Fruit fly (Drosophila melanogaster) whole organism, embryonic: ENCODE data around the gene Dora.

Source experiments
- BEAF-32 ChIP-seq: fragments of 200-800 bp; sonication (Bioruptor generic); optimal IDR thresholded peaks from 3 replicates; lab custom pipeline; 2017; ENCODE audit warnings: missing biosample characterization, missing genetic modification characterization, mild to moderate bottlenecking, moderate library complexity, missing genetic modification reagents
- CG10267 ChIP-seq: fragments of 200-800 bp; sonication (Bioruptor generic); optimal IDR thresholded peaks from 2 replicates; lab custom pipeline; 2018; ENCODE audit warnings: missing biosample characterization, mild to moderate bottlenecking, missing genetic modification characterization, moderate library complexity
- CG11085 ChIP-seq: fragments of 200-800 bp; sonication (Bioruptor generic); IDR thresholded peaks from 2 replicates; pipeline ENCODE4 v1.3.6; 2022; ENCODE audit warnings: missing biosample characterization, missing genetic modification characterization
- CG11093 ChIP-seq: fragments of 200-800 bp; sonication (Bioruptor generic); IDR thresholded peaks from 3 replicates; pipeline ENCODE4 v1.3.6; 2022; ENCODE audit warnings: missing biosample characterization, missing genetic modification characterization
- CG12219 ChIP-seq: fragments of 200-800 bp; sonication (Bioruptor generic); optimal IDR thresholded peaks from 3 replicates; lab custom pipeline; 2018; ENCODE audit warnings: missing biosample characterization, mild to moderate bottlenecking, missing genetic modification characterization
- CG12769 ChIP-seq: fragments of 200-800 bp; sonication (Bioruptor generic); optimal IDR thresholded peaks from 2 replicates; lab custom pipeline; 2019; ENCODE audit warnings: missing biosample characterization, mild to moderate bottlenecking, missing genetic modification characterization, moderate library complexity
- CG14441 ChIP-seq: fragments of 200-800 bp; sonication (Bioruptor generic); IDR thresholded peaks from 2 replicates; pipeline ENCODE4 v1.3.6; 2022; ENCODE audit warnings: missing biosample characterization, missing genetic modification characterization
- CG15479 ChIP-seq: fragments of 200-800 bp; sonication (Bioruptor generic); optimal IDR thresholded peaks from 3 replicates; lab custom pipeline; 2019; ENCODE audit warnings: missing biosample characterization, mild to moderate bottlenecking, missing genetic modification characterization, moderate library complexity
- CG15601 ChIP-seq: fragments of 200-800 bp; sonication (Bioruptor generic); optimal IDR thresholded peaks from 3 replicates; lab custom pipeline; 2019; ENCODE audit warnings: missing biosample characterization, mild to moderate bottlenecking, missing genetic modification characterization, moderate library complexity
- CG15696 ChIP-seq: fragments of 200-800 bp; sonication (Bioruptor generic); optimal IDR thresholded peaks from 2 replicates; lab custom pipeline; 2019; ENCODE audit warnings: missing biosample characterization, mild to moderate bottlenecking, missing genetic modification characterization, moderate library complexity
- CG2712 ChIP-seq: fragments of 200-800 bp; optimal IDR thresholded peaks from 3 replicates; lab custom pipeline; 2019; ENCODE audit warnings: missing biosample characterization, mild to moderate bottlenecking, missing genetic modification characterization, moderate library complexity
- CG31388 ChIP-seq: fragments of 200-800 bp; sonication (Bioruptor generic); optimal IDR thresholded peaks from 2 replicates; lab custom pipeline; 2016; ENCODE audit warnings: missing biosample characterization, missing genetic modification characterization
- CG34376 ChIP-seq: fragments of 200-800 bp; sonication (Bioruptor generic); optimal IDR thresholded peaks from 2 replicates; lab custom pipeline; 2018; ENCODE audit warnings: missing biosample characterization, mild to moderate bottlenecking, missing genetic modification characterization
- CG6683 ChIP-seq: fragments of 200-800 bp; sonication (Bioruptor generic); optimal IDR thresholded peaks from 2 replicates; lab custom pipeline; 2017; ENCODE audit warnings: missing biosample characterization, mild to moderate bottlenecking, missing genetic modification characterization, missing genetic modification reagents
- CG6689 ChIP-seq: fragments of 200-800 bp; sonication (Bioruptor generic); IDR thresholded peaks from 2 replicates; pipeline ENCODE4 v1.3.6; 2022; ENCODE audit warnings: missing biosample characterization, missing genetic modification characterization
- CG7372 ChIP-seq: fragments of 200-800 bp; sonication (Bioruptor generic); IDR thresholded peaks from 2 replicates; pipeline ENCODE4 v1.3.6; 2022; ENCODE audit warnings: missing biosample characterization, missing genetic modification characterization
- CG9609 ChIP-seq: fragments of 200-800 bp; sonication (Bioruptor generic); optimal IDR thresholded peaks from 3 replicates; lab custom pipeline; 2016; ENCODE audit warnings: missing biosample characterization, missing genetic modification characterization
- CG9727 ChIP-seq: fragments of 200-800 bp; sonication (Bioruptor generic); optimal IDR thresholded peaks from 3 replicates; lab custom pipeline; 2017; ENCODE audit warnings: missing biosample characterization, mild to moderate bottlenecking, missing genetic modification characterization
- Chrac-16 ChIP-seq: fragments of 200-800 bp; sonication (Bioruptor generic); optimal IDR thresholded peaks from 3 replicates; lab custom pipeline; 2016; ENCODE audit warnings: missing biosample characterization, missing genetic modification characterization
- Dll ChIP-seq: fragments of 200-800 bp; sonication (Bioruptor generic); IDR thresholded peaks from 4 replicates; pipeline ENCODE4 v1.3.6; 2022; ENCODE audit warnings: missing biosample characterization, missing genetic modification characterization; ENCODE audit not compliant: partially characterized antibody
- GATAe ChIP-seq: fragments of 200-800 bp; sonication (Bioruptor generic); conservative IDR thresholded peaks from 2 replicates; pipeline ENCODE4 v1.3.6; 2022; ENCODE audit warnings: missing biosample characterization, missing genetic modification characterization
- Gug ChIP-seq: fragments of 200-800 bp; sonication (Bioruptor generic); IDR thresholded peaks from 4 replicates; pipeline ENCODE4 v1.3.6; 2022; ENCODE audit warnings: missing biosample characterization, missing genetic modification characterization
- HLH54F ChIP-seq: fragments of 200-800 bp; sonication (Bioruptor generic); optimal IDR thresholded peaks from 3 replicates; lab custom pipeline; 2016; ENCODE audit warnings: missing biosample characterization, missing genetic modification characterization
- Hey ChIP-seq: fragments of 200-800 bp; sonication (Bioruptor generic); optimal IDR thresholded peaks from 3 replicates; lab custom pipeline; 2018; ENCODE audit warnings: missing biosample characterization, mild to moderate bottlenecking, missing genetic modification characterization
- Hr3 ChIP-seq: fragments of 200-800 bp; sonication (Bioruptor generic); optimal IDR thresholded peaks from 3 replicates; lab custom pipeline; 2016; ENCODE audit warnings: missing biosample characterization, missing genetic modification characterization
- Lim3 ChIP-seq: fragments of 200-800 bp; sonication (Bioruptor generic); IDR thresholded peaks from 2 replicates; pipeline ENCODE4 v1.3.6; 2022; ENCODE audit warnings: missing biosample characterization, missing genetic modification characterization
- Med ChIP-seq: fragments of 200-800 bp; sonication (Bioruptor generic); peaks from one replicate; lab custom pipeline; 2016; ENCODE audit warnings: missing biosample characterization, missing genetic modification characterization, mild to moderate bottlenecking, inconsistent platforms, moderate library complexity
- NC2β ChIP-seq: fragments of 200-800 bp; sonication (Bioruptor generic); optimal IDR thresholded peaks from 2 replicates; lab custom pipeline; 2016; ENCODE audit warnings: missing biosample characterization, missing genetic modification characterization
- Nf-YB ChIP-seq: fragments of 200-800 bp; sonication (Bioruptor generic); optimal IDR thresholded peaks from 3 replicates; lab custom pipeline; 2019; ENCODE audit warnings: missing biosample characterization, mild to moderate bottlenecking, missing genetic modification characterization, moderate library complexity
- Oli ChIP-seq: fragments of 200-800 bp; sonication (Bioruptor generic); optimal IDR thresholded peaks from 2 replicates; lab custom pipeline; 2018; ENCODE audit warnings: missing biosample characterization, mild to moderate bottlenecking, missing genetic modification characterization, moderate library complexity
- Sox102F ChIP-seq: fragments of 200-800 bp; sonication (Bioruptor generic); optimal IDR thresholded peaks from 2 replicates; lab custom pipeline; 2018; ENCODE audit warnings: missing biosample characterization, mild to moderate bottlenecking, missing genetic modification characterization, moderate library complexity
- ap ChIP-seq: fragments of 200-800 bp; sonication (Bioruptor generic); IDR thresholded peaks from 2 replicates; pipeline ENCODE4 v1.3.6; 2022; ENCODE audit warnings: missing biosample characterization, missing genetic modification characterization
- az2 ChIP-seq: fragments of 200-800 bp; sonication (Bioruptor generic); optimal IDR thresholded peaks from 3 replicates; lab custom pipeline; 2016; ENCODE audit warnings: missing biosample characterization, missing genetic modification characterization
- da ChIP-seq: fragments of 200-800 bp; sonication (Bioruptor generic); optimal IDR thresholded peaks from 2 replicates; lab custom pipeline; 2016; ENCODE audit warnings: missing biosample characterization, missing genetic modification characterization
- dm ChIP-seq: fragments of 200-800 bp; sonication (Bioruptor generic); optimal IDR thresholded peaks from 3 replicates; lab custom pipeline; 2016; ENCODE audit warnings: missing biosample characterization, missing genetic modification characterization
- en ChIP-seq: fragments of 200-800 bp; sonication (Bioruptor generic); optimal IDR thresholded peaks from 2 replicates; lab custom pipeline; 2016; ENCODE audit warnings: missing biosample characterization, missing genetic modification characterization
- fd64A ChIP-seq: fragments of 200-800 bp; sonication (Bioruptor generic); optimal IDR thresholded peaks from 3 replicates; lab custom pipeline; 2018; ENCODE audit warnings: missing biosample characterization, mild to moderate bottlenecking, missing genetic modification characterization
- lilli ChIP-seq: fragments of 200-800 bp; sonication (Bioruptor generic); optimal IDR thresholded peaks from 3 replicates; lab custom pipeline; 2016; ENCODE audit warnings: missing biosample characterization, missing genetic modification characterization
- maf-S ChIP-seq: fragments of 200-800 bp; sonication (Bioruptor generic); optimal IDR thresholded peaks from 2 replicates; lab custom pipeline; 2016; ENCODE audit warnings: missing biosample characterization, missing genetic modification characterization
- nerfin-2 ChIP-seq: fragments of 200-800 bp; sonication (Bioruptor generic); IDR thresholded peaks from 2 replicates; pipeline ENCODE4 v1.3.6; 2022; ENCODE audit warnings: missing biosample characterization, missing genetic modification characterization; ENCODE audit not compliant: partially characterized antibody
- sd ChIP-seq: fragments of 200-800 bp; sonication (Bioruptor generic); optimal IDR thresholded peaks from 3 replicates; lab custom pipeline; 2018; ENCODE audit warnings: missing biosample characterization, mild to moderate bottlenecking, missing genetic modification characterization, moderate library complexity
- sens ChIP-seq: fragments of 200-800 bp; sonication (Bioruptor generic); peaks from one replicate; lab custom pipeline; 2016; ENCODE audit warnings: missing biosample characterization, missing genetic modification characterization
- seq ChIP-seq: fragments of 200-800 bp; sonication (Bioruptor generic); IDR thresholded peaks from 2 replicates; pipeline ENCODE4 v1.3.6; 2022; ENCODE audit warnings: missing biosample characterization, missing genetic modification characterization
- sisA ChIP-seq: fragments of 200-800 bp; sonication (Bioruptor generic); IDR thresholded peaks from 2 replicates; pipeline ENCODE4 v1.3.6; 2022; ENCODE audit warnings: missing biosample characterization, missing genetic modification characterization
- slp2 ChIP-seq: fragments of 200-800 bp; sonication (Bioruptor generic); optimal IDR thresholded peaks from 2 replicates; lab custom pipeline; 2016; ENCODE audit warnings: missing biosample characterization, missing genetic modification characterization
- tin ChIP-seq: fragments of 200-800 bp; sonication (Bioruptor generic); optimal IDR thresholded peaks from 3 replicates; lab custom pipeline; 2016; ENCODE audit warnings: missing biosample characterization, missing genetic modification characterization
- tll ChIP-seq, 2 experiments: fragments of 200-800 bp in 1 of 2; fragments of >200 bp in 1 of 2; sonication (Bioruptor generic) in 1 of 2; optimal IDR thresholded peaks; 2 replicates each; lab custom pipeline; 2017 to 2019; ENCODE audit warnings: missing biosample characterization in 2 of 2, missing genetic modification characterization in 2 of 2, mild to moderate bottlenecking in 1 of 2, moderate library complexity in 1 of 2
- trh ChIP-seq: fragments of 200-800 bp; sonication (Bioruptor generic); optimal IDR thresholded peaks from 2 replicates; lab custom pipeline; 2016; ENCODE audit warnings: missing biosample characterization, missing genetic modification characterization
- usp ChIP-seq: fragments of >200 bp; optimal IDR thresholded peaks from 2 replicates; lab custom pipeline; 2017; ENCODE audit warnings: missing biosample characterization, missing genetic modification characterization
- vvl ChIP-seq: fragments of 200-800 bp; sonication (Bioruptor generic); IDR thresholded peaks from 2 replicates; pipeline ENCODE4 v1.3.6; 2022; ENCODE audit warnings: missing biosample characterization, missing genetic modification characterization

Dora gene

DNA sequence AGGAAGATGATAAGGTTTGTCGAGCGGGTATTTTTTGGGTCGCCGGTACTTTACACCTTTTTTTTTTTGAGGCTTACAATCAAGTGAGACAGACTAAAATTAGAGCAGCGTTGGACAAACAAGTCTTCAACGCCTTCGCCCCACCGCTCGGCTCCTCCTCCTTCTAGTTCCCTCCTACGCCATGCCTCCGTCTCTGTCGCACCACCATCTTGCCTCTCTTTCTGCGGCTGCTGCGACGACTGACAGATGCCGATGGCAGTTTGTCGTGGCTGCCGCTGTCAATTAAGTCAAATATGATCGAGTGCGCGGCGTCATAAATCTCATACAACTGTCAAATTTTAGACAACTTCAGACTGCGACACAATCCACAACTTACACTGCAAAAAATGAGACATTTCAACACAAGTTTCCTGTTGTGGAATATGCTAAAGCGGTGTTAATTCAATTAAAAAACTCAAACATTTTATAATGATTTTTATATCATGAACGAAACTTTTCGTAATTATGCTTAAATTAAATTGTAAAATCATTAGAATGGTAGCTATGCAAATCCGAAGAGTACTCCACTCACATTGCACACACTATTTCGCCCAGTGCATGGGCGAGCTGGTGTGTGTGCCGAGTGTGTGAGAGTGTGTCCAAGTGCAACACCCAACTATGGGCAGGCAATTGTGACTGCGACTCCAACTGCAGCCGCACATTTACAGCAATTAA lies 57.0 kb downstream of the Dora start (continued):
- TF ChIP-seq CG9609 (GFP tag; lab: Kevin White, UChicago) (no peak), NC2β (peak; percentile 10), CG15601 (tag; lab: Kevin White, UChicago) (peak; percentile 52), CG34376 (no peak), lilli (GFP tag; lab: Kevin White, UChicago) (peak; percentile 13), trh (GFP tag; lab: Kevin White, UChicago) (no peak), Oli (tag; lab: Kevin White, UChicago) (peak; percentile 67), Chrac-16 (GFP tag; lab: Kevin White, UChicago) (no peak), Hr3 (GFP tag; lab: Kevin White, UChicago) (peak; percentile 31), sisA (GFP tag; lab: Robert Waterston, UW) (peak; percentile 54), vvl (GFP tag; lab: Robert Waterston, UW) (peak; percentile 31; the same call in 1 of the 2 replicates), Sox102F (GFP tag; lab: Kevin White, UChicago) (peak; percentile 69), maf-S (no peak), HLH54F (no peak), CG6689 (GFP tag; lab: Robert Waterston, UW) (peak; percentile 58), CG2712 (tag; lab: Kevin White, UChicago) (peak; percentile 76), CG9727 (GFP tag; lab: Kevin White, UChicago) (peak; percentile 5), en (GFP tag; lab: Kevin White, UChicago) (no peak), nerfin-2 (no peak), slp2 (GFP tag; lab: Kevin White, UChicago) (peak; percentile 13), Lim3 (GFP tag; lab: Robert Waterston, UW) (no peak), usp (GFP tag; lab: Kevin White, UChicago) (no peak), CG10267 (tag; lab: Kevin White, UChicago) (peak; percentile 35), CG12219 (GFP tag; lab: Kevin White, UChicago) (peak; percentile 18), tin (GFP tag; lab: Kevin White, UChicago) (peak; percentile 33), tll (GFP tag; optimal IDR thresholded peaks at IDR 0.05; lab: Kevin White, UChicago) (no peak), sd (tag; lab: Kevin White, UChicago) (no peak), da (GFP tag; lab: Kevin White, UChicago) (no peak), Nf-YB (GFP tag; lab: Kevin White, UChicago) (no peak), fd64A (GFP tag; lab: Kevin White, UChicago) (no peak), ap (GFP tag; lab: Robert Waterston, UW) (0 out of 2 replicates have a peak, but pooled peaks have one; percentile 31), CG15696 (tag; lab: Kevin White, UChicago) (no peak), CG15479 (GFP tag; lab: Kevin White, UChicago) (no peak), CG14441 (GFP tag; lab: Robert Waterston, UW) (no peak), dm (GFP tag; lab: Kevin White, UChicago) (no peak), Dll (no peak), sens (GFP tag; lab: Kevin White, UChicago) (peak; percentile 89), CG7372 (GFP tag; lab: Robert Waterston, UW) (0 out of 2 replicates have a peak, but pooled peaks have one; percentile 21), Gug (GFP tag; lab: Robert Waterston, UW) (no peak), GATAe (GFP tag; lab: Robert Waterston, UW) (no peak), CG12769 (tag; lab: Kevin White, UChicago) (no peak), CG6683 (no peak), Hey (no peak), CG11093 (GFP tag; lab: Robert Waterston, UW) (no peak), BEAF-32 (GFP tag; lab: Kevin White, UChicago) (no peak), Med (GFP tag; lab: Kevin White, UChicago) (peak; percentile 86), CG31388 (GFP tag; lab: Kevin White, UChicago) (no peak), seq (GFP tag; lab: Robert Waterston, UW) (no peak), CG11085 (GFP tag; lab: Robert Waterston, UW) (no peak), az2 (GFP tag; lab: Kevin White, UChicago) (peak; percentile 36)
